Worm (Caenorhabditis elegans): ENCODE results near the gene C50B6.7.

Gene C50B6.7

DNA sequence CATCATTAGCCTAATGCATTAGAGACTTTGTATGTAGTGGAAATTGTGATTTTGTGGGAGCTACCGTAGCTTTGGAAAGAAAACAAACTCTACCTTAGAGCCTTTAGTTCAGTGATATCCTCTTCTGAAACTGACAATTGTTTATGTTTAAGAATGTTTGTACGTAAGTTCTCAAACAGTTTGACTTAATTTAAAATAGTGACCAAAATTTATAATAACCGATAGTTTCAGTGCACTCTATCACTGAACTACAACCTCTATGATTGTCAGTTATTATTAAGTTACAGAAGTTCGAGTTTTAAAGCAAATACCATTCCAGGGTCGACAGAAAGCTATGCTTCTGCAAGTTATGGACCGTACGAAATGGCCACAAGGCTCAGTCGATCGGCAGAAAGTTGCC, 16.2 kb downstream of the C50B6.7 start, which contains the start of gene C50B6.1:
TSS of gene C50B6.1 (plus strand) at position 301 of the 400 bp plus-strand sequence.
- TF ChIP-seq hpl-2 (GFP tag; optimal IDR thresholded peaks at IDR 0.05) (no peak), lin-14 (GFP tag; optimal IDR thresholded peaks at IDR 0.05) (no peak), fkh-4 (tag; optimal IDR thresholded peaks at IDR 0.05; ENCODE audit: borderline replicate concordance) (no peak), elt-2 (tag; optimal IDR thresholded peaks at IDR 0.05) (no peak), snu-23 (GFP tag; optimal IDR thresholded peaks at IDR 0.05) (no peak)

DNA sequence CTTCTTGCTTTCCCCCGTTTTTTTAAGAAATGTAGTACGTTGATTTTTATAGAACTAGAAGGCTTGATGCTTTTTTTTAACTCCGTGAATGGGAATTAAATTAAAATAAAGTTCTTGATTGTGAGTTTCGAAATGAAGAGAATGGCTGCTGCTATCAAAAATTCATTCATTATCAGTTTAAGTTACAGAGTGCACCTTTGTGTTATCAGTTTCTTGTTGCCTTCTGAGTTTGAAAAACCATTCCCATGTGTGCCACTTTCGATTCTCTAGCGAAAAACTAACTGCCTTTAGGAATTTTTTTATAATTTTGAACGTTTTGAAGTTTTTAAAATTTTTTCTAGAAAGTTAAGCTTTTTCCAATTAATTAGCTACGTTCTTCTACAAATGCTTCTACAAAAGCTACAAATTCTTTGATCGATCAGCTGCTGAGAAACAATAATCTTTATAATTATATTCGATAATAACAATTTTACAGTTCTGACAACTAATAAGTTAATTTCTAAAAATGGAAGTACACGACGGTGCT, 20.1 kb downstream of the C50B6.7 start, which contains the start of gene C26E1.2:
TSS of gene C26E1.2 (plus strand) at position 476 of the 526 bp plus-strand sequence.
- TF ChIP-seq dsc-1 (tag; optimal IDR thresholded peaks at IDR 0.05) (no peak), mef-2 (tag; optimal IDR thresholded peaks at IDR 0.05) (no peak), elt-2 (tag; optimal IDR thresholded peaks at IDR 0.05) (peak; percentile 72), jun-1 (tag; optimal IDR thresholded peaks at IDR 0.05) (no peak), nhr-90 (tag; optimal IDR thresholded peaks at IDR 0.05; ENCODE audit: poor library complexity) (no peak)

DNA sequence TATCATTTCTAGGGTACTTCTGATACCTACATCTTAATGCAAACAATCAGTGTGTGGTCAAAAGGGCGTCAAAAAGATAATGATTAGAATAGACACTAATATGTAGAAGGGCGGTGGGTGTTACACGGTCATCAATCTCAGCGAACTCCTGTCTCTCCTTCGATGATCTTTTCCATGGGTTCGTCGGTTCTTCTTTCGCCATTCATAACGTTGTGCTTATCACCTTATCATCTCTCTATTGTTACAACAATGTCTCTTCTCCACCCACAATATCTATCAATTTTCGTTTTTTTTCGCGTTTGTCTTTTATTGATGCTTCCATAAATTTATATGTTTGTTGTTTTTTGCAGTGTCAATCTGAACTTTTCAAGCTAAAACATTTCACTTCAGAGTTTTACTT, 23.3 kb downstream of the C50B6.7 start, which contains the start of gene ceh-79:
TSS of gene ceh-79 (plus strand) at position 391 of the 400 bp plus-strand sequence.
- peak; percentile 38 for TF ChIP-seq blmp-1 (tag; optimal IDR thresholded peaks at IDR 0.05)
- no peak for TF ChIP-seq nhr-28 (tag; optimal IDR thresholded peaks at IDR 0.05)
- no peak for TF ChIP-seq unc-62 (GFP tag; optimal IDR thresholded peaks at IDR 0.05)
- no peak for TF ChIP-seq hpl-2 (GFP tag; optimal IDR thresholded peaks at IDR 0.05)
- no peak for TF ChIP-seq efl-1 (optimal IDR thresholded peaks at IDR 0.05)
- no peak for TF ChIP-seq efl-1 (GFP tag; optimal IDR thresholded peaks at IDR 0.05 in 1 of 2)
- no peak for TF ChIP-seq skn-1 (tag; optimal IDR thresholded peaks at IDR 0.05)
- no peak for TF ChIP-seq nhr-12 (tag; optimal IDR thresholded peaks at IDR 0.05)
- no peak for TF ChIP-seq fkh-4 (tag; optimal IDR thresholded peaks at IDR 0.05; ENCODE audit: borderline replicate concordance)
- no peak for TF ChIP-seq nhr-19 (GFP tag; conservative IDR thresholded peaks at IDR 0.05)
- TF ChIP-seq snu-23 (GFP tag; optimal IDR thresholded peaks at IDR 0.05) = no peak
- no peak for TF ChIP-seq C04F5.9 (tag; optimal IDR thresholded peaks at IDR 0.05)
- no peak for TF ChIP-seq alr-1 (tag; optimal IDR thresholded peaks at IDR 0.05; ENCODE audit: borderline replicate concordance)
- no peak for TF ChIP-seq ama-1 (optimal IDR thresholded peaks at IDR 0.05)
- no peak for TF ChIP-seq unc-30 (tag; optimal IDR thresholded peaks at IDR 0.05)
- TF ChIP-seq irx-1 (tag; optimal IDR thresholded peaks at IDR 0.05) = no peak
- peak; percentile 2 for TF ChIP-seq pax-3 (tag; optimal IDR thresholded peaks at IDR 0.05)
- TF ChIP-seq egl-13 (tag; optimal IDR thresholded peaks at IDR 0.05) = no peak
- no peak for TF ChIP-seq mdl-1 (tag; optimal IDR thresholded peaks at IDR 0.05)
- peak in 1 of 6 experiments; percentile 13 for TF ChIP-seq elt-3 (tag; optimal IDR thresholded peaks at IDR 0.05)
- no peak for TF ChIP-seq lsy-2 (tag; optimal IDR thresholded peaks at IDR 0.05)
- TF ChIP-seq unc-86 (tag; optimal IDR thresholded peaks at IDR 0.05) = no peak

DNA sequence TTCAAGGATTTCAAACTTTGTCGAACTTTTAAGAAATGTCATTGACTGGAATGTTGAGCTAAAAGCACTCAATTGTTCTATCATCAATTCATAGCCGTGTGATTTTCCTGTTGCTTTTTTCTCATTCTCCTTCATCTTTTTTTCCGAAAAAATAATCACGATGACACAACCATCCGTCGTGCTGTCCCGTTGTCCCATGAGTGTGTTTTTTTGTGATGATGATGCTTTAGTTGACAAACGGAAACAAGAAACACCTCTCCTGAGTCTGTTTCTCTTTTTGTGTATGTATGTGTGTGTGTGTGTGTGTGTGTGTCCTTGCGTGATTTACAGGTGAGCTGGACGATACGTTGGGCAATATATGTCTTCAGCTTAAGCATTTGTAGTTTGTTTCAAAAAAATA, 24.3 kb downstream of the C50B6.7 start:
- TF ChIP-seq lin-14 (GFP tag; optimal IDR thresholded peaks at IDR 0.05) (peak; percentile 36), swsn-7 (tag; optimal IDR thresholded peaks at IDR 0.05) (no peak)

DNA sequence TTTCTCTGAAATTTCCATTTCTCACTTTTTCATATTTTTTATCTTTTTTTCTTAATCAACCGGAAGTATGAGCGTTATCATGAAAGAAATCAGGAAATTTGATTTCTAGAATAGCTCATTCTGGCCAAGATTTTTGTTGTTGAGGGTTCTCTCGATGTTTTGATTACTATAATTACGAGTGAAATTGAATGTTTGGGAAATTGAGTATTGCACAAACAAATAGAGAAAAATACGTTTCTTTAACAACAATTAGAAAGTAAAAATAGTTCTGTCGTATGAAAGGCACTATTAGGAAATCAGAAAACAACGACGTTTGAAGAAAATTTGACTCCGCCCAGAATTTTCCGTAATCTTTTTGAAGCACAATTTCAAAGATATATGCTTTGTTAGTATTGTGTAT, 25.4 kb downstream of the C50B6.7 start:
- TF ChIP-seq pax-3 (tag; optimal IDR thresholded peaks at IDR 0.05) = peak; percentile 60
- TF ChIP-seq snpc-4 (tag; optimal IDR thresholded peaks at IDR 0.05) = no peak
- no peak for TF ChIP-seq Y116A8C.19 (tag; optimal IDR thresholded peaks at IDR 0.05; ENCODE audit: borderline replicate concordance)
- TF ChIP-seq zag-1 (tag; optimal IDR thresholded peaks at IDR 0.05) = no peak
- TF ChIP-seq efl-1 (optimal IDR thresholded peaks at IDR 0.05) = no peak
- TF ChIP-seq efl-1 (GFP tag; optimal IDR thresholded peaks at IDR 0.05 in 1 of 2) = peak in 1 of 2 experiments; percentile 65

DNA sequence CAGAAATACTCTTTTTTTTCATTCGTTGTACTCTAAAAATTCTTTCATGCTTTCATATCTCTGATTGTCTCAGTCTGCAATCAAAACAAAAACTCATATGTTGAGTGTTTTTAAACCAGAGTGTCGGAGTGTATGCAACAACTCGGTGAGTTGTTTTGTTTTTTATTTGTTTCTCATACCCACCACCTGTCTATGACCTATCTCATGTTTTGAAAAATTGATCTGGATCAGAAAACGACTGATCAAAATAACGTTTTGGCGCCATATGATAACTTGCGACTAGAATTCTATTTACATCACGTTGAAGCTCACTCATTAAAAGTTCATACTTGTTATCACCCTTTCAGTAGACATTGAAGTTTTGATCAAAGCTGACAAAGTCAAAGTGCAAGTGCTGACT, 26.1 kb downstream of the C50B6.7 start:
- TF ChIP-seq ces-1 (GFP tag; optimal IDR thresholded peaks at IDR 0.05) (no peak), fkh-8 (tag; optimal IDR thresholded peaks at IDR 0.05) (no peak), lir-3 (tag; optimal IDR thresholded peaks at IDR 0.05; ENCODE audit: poor library complexity) (no peak), nhr-71 (tag; optimal IDR thresholded peaks at IDR 0.05) (peak; percentile 11), lin-14 (GFP tag; optimal IDR thresholded peaks at IDR 0.05) (peak; percentile 37), vab-15 (tag; optimal IDR thresholded peaks at IDR 0.05) (no peak), fkh-10 (GFP tag; optimal IDR thresholded peaks at IDR 0.05) (no peak), elt-2 (tag; optimal IDR thresholded peaks at IDR 0.05) (no peak), nhr-90 (tag; optimal IDR thresholded peaks at IDR 0.05; ENCODE audit: poor library complexity) (no peak), snu-23 (GFP tag; optimal IDR thresholded peaks at IDR 0.05) (no peak), sup-37 (GFP tag; optimal IDR thresholded peaks at IDR 0.05) (no peak), ets-5 (GFP tag; IDR thresholded peaks at IDR 0.05) (no peak), egl-13 (tag; optimal IDR thresholded peaks at IDR 0.05) (no peak), ceh-63 (GFP tag; optimal IDR thresholded peaks at IDR 0.05) (no peak), isw-1 (GFP tag; IDR thresholded peaks at IDR 0.05) (no peak), fkh-4 (tag; optimal IDR thresholded peaks at IDR 0.05; ENCODE audit: borderline replicate concordance) (no peak), rnt-1 (tag; optimal IDR thresholded peaks at IDR 0.05) (peak; percentile 2)
